Worm (Caenorhabditis elegans) whole organism, mixed stage, embryonic: ENCODE measurements around the gene C16C8.16.

Experiments used
- cnd-1 ChIP-seq: fragments of 200-800 bp; sonication (Bioruptor generic); optimal IDR thresholded peaks from 2 replicates; lab custom pipeline; 2018; ENCODE audit warnings: mild to moderate bottlenecking, missing genetic modification characterization, missing compliant biosample characterization
- elt-1 ChIP-seq: sonication (generic microtip); optimal IDR thresholded peaks from 2 replicates; lab custom pipeline; 2017; ENCODE audit warnings: missing genetic modification characterization, mild to moderate bottlenecking, missing compliant biosample characterization, antibody characterized with exemption, moderate library complexity, borderline replicate concordance; ENCODE audit not compliant: insufficient read depth
- elt-3 ChIP-seq: fragments of 150-350 bp; optimal IDR thresholded peaks from 2 replicates; lab custom pipeline; 2014; ENCODE audit warnings: missing biosample characterization, missing genetic modification characterization
- hlh-1 ChIP-seq: fragments of 150-350 bp; optimal IDR thresholded peaks from 2 replicates; lab custom pipeline; 2014; ENCODE audit warnings: missing biosample characterization, missing genetic modification reagents, missing genetic modification characterization
- lsy-2 ChIP-seq: fragments of 150-350 bp; optimal IDR thresholded peaks from 2 replicates; lab custom pipeline; 2014; ENCODE audit warnings: missing biosample characterization, missing genetic modification characterization
- mep-1 ChIP-seq: fragments of 150-350 bp; optimal IDR thresholded peaks from 2 replicates; lab custom pipeline; 2017; ENCODE audit warnings: missing biosample characterization, missing genetic modification reagents, missing genetic modification characterization, inconsistent platforms
- nhr-237 ChIP-seq: fragments of 150-350 bp; optimal IDR thresholded peaks from 2 replicates; lab custom pipeline; 2014; ENCODE audit warnings: missing biosample characterization, missing genetic modification characterization
- nhr-28 ChIP-seq: fragments of 150-350 bp; optimal IDR thresholded peaks from 2 replicates; lab custom pipeline; 2014; ENCODE audit warnings: missing biosample characterization, missing genetic modification characterization
- pha-4 ChIP-seq: fragments of 150-350 bp; optimal IDR thresholded peaks from 2 replicates; lab custom pipeline; 2018; ENCODE audit warnings: missing biosample characterization, missing genetic modification reagents, missing genetic modification characterization
- unc-39 ChIP-seq: fragments of 150-350 bp; optimal IDR thresholded peaks from 2 replicates; lab custom pipeline; 2014; ENCODE audit warnings: missing biosample characterization, missing genetic modification characterization
- unc-62 ChIP-seq: fragments of 150-350 bp; optimal IDR thresholded peaks from 2 replicates; lab custom pipeline; 2014; ENCODE audit warnings: missing biosample characterization, missing genetic modification reagents, missing genetic modification characterization
- zip-8 ChIP-seq: fragments of 150-350 bp; optimal IDR thresholded peaks from 2 replicates; lab custom pipeline; 2014; ENCODE audit warnings: missing biosample characterization, missing genetic modification characterization
- ztf-11 ChIP-seq: fragments of 150-350 bp; optimal IDR thresholded peaks from 2 replicates; lab custom pipeline; 2014; ENCODE audit warnings: missing biosample characterization, missing genetic modification characterization

ce11 chrII:3471603-3472002 lies 26.0 kb downstream of the C16C8.16 start, which contains the start of gene Y49F6B.13:
- TF ChIP-seq unc-62 (GFP tag; lab: Kevin White, UChicago) (no peak), ztf-11 (tag; lab: Kevin White, UChicago) (no peak), elt-1 (tag; lab: Kevin White, UChicago) (no peak), pha-4 (no peak), hlh-1 (tag; lab: Kevin White, UChicago) (no peak), nhr-237 (tag; lab: Kevin White, UChicago) (no peak), cnd-1 (no peak), nhr-28 (no peak), mep-1 (tag; lab: Kevin White, UChicago) (no peak), lsy-2 (tag; lab: Kevin White, UChicago) (no peak), zip-8 (tag; lab: Kevin White, UChicago) (no peak), elt-3 (tag; lab: Kevin White, UChicago) (no peak), unc-39 (tag; lab: Kevin White, UChicago) (no peak)
